Fruit fly (Drosophila melanogaster) whole organism, pupa: ENCODE measurements around the gene Vps8.

Experiments
- CG10348 ChIP-seq: fragments of 200-800 bp; sonication (Bioruptor generic); IDR thresholded peaks from 2 replicates; pipeline ENCODE4 v1.3.6; 2022; ENCODE audit warnings: missing biosample characterization, missing genetic modification characterization
- CG12605 ChIP-seq: fragments of 200-800 bp; sonication (Bioruptor generic); IDR thresholded peaks from 2 replicates; pipeline ENCODE4 v1.3.6; 2022; ENCODE audit warnings: missing biosample characterization, missing genetic modification characterization
- CG13204 ChIP-seq: fragments of 200-800 bp; sonication (Bioruptor generic); optimal IDR thresholded peaks from 2 replicates; lab custom pipeline; 2018; ENCODE audit warnings: missing biosample characterization, mild to moderate bottlenecking, missing genetic modification characterization, moderate library complexity
- CG14655 ChIP-seq: fragments of 200-800 bp; sonication (Bioruptor generic); optimal IDR thresholded peaks from 3 replicates; lab custom pipeline; 2017; ENCODE audit warnings: mild to moderate bottlenecking, missing biosample characterization, missing genetic modification reagents, missing genetic modification characterization
- CG15710 ChIP-seq: fragments of 200-800 bp; sonication (Bioruptor generic); optimal IDR thresholded peaks from 2 replicates; lab custom pipeline; 2018; ENCODE audit warnings: missing biosample characterization, mild to moderate bottlenecking, missing genetic modification characterization, moderate library complexity
- CG17806 ChIP-seq: fragments of 200-800 bp; sonication (Bioruptor generic); optimal IDR thresholded peaks from 2 replicates; lab custom pipeline; 2018; ENCODE audit warnings: missing biosample characterization, mild to moderate bottlenecking, missing genetic modification characterization, moderate library complexity
- CG32121 ChIP-seq: fragments of 200-800 bp; sonication (Bioruptor generic); IDR thresholded peaks from 2 replicates; pipeline ENCODE4 v1.3.6; 2022; ENCODE audit warnings: missing biosample characterization, missing genetic modification characterization
- CG34367 ChIP-seq: fragments of 200-800 bp; sonication (Bioruptor generic); optimal IDR thresholded peaks from 2 replicates; lab custom pipeline; 2018; ENCODE audit warnings: missing biosample characterization, mild to moderate bottlenecking, missing genetic modification characterization
- CG4496 ChIP-seq: fragments of 200-800 bp; sonication (Bioruptor generic); IDR thresholded peaks from 3 replicates; pipeline ENCODE4 v1.3.6; 2022; ENCODE audit warnings: missing biosample characterization, missing genetic modification characterization
- CG8159 ChIP-seq: fragments of 200-800 bp; sonication (Bioruptor generic); optimal IDR thresholded peaks from 3 replicates; lab custom pipeline; 2018; ENCODE audit warnings: missing biosample characterization, mild to moderate bottlenecking, missing genetic modification characterization, moderate library complexity
- CG8301 ChIP-seq: fragments of 200-800 bp; sonication (Bioruptor generic); optimal IDR thresholded peaks from 2 replicates; lab custom pipeline; 2018; ENCODE audit warnings: missing biosample characterization, mild to moderate bottlenecking, missing genetic modification characterization
- CG9948 ChIP-seq: fragments of 200-800 bp; sonication (Bioruptor generic); optimal IDR thresholded peaks from 2 replicates; lab custom pipeline; 2018; ENCODE audit warnings: missing biosample characterization, mild to moderate bottlenecking, missing genetic modification characterization, moderate library complexity
- EcR ChIP-seq: fragments of 200-800 bp; sonication (Bioruptor generic); optimal IDR thresholded peaks from 3 replicates; lab custom pipeline; 2019; ENCODE audit warnings: missing biosample characterization, missing genetic modification characterization, mild to moderate bottlenecking, moderate library complexity, missing genetic modification reagents
- Ets98B ChIP-seq: fragments of 200-800 bp; sonication (Bioruptor generic); IDR thresholded peaks from 2 replicates; pipeline ENCODE4 v1.3.6; 2022; ENCODE audit warnings: missing biosample characterization, missing genetic modification characterization
- Pif1A ChIP-seq: fragments of 200-800 bp; sonication (Bioruptor generic); optimal IDR thresholded peaks from 3 replicates; lab custom pipeline; 2016; ENCODE audit warnings: missing biosample characterization, missing genetic modification characterization
- Pif1B ChIP-seq: fragments of 200-800 bp; sonication (Bioruptor generic); optimal IDR thresholded peaks from 3 replicates; lab custom pipeline; 2016; ENCODE audit warnings: missing biosample characterization, missing genetic modification characterization
- Snoo ChIP-seq: fragments of 200-800 bp; sonication (Bioruptor generic); optimal IDR thresholded peaks from 3 replicates; lab custom pipeline; 2017; ENCODE audit warnings: missing biosample characterization, mild to moderate bottlenecking, missing genetic modification characterization, inconsistent platforms
- gl ChIP-seq: fragments of 200-800 bp; sonication (Bioruptor generic); optimal IDR thresholded peaks from 2 replicates; lab custom pipeline; 2018; ENCODE audit warnings: missing biosample characterization, mild to moderate bottlenecking, missing genetic modification characterization
- rn ChIP-seq: fragments of 200-800 bp; sonication (Bioruptor generic); IDR thresholded peaks from 2 replicates; pipeline ENCODE4 v1.3.6; 2022; ENCODE audit warnings: missing biosample characterization, missing genetic modification characterization

Vps8 gene

DNA sequence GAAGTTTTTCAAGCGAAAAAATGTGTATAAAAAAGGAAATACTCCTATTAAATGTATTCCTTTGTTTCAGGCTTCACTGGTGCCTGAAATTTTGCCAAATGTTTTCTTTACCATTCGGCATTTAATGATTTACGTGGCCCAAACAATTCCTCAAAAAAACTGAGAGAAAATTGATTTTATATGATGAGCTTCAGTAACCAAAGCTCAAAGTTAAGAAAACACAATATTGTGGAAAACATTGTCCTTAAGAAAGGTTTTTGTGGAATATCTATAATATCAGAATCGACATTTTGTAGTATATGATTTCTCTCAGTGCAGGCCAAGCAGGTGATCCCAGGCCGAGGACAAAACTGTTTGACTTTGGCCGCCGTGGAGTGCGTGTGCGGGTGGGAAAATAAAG lies 48.5 kb downstream of the Vps8 start:
- TF ChIP-seq CG10348 (GFP tag; lab: Robert Waterston, UW) (no peak), Pif1A (GFP tag; lab: Kevin White, UChicago) (peak; percentile 35), CG32121 (peak; percentile 24; the same call in 1 of the 2 replicates), CG15710 (tag; lab: Kevin White, UChicago) (peak; percentile 54), EcR (GFP tag; lab: Kevin White, UChicago) (no peak), CG17806 (tag; lab: Kevin White, UChicago) (peak; percentile 50), Snoo (tag; lab: Kevin White, UChicago) (peak; percentile 7), CG12605 (GFP tag; lab: Robert Waterston, UW) (no peak), CG34367 (tag; lab: Kevin White, UChicago) (peak; percentile 36), CG9948 (tag; lab: Kevin White, UChicago) (peak; percentile 63), CG14655 (GFP tag; lab: Kevin White, UChicago) (peak; percentile 40), Pif1B (no peak), gl (tag; lab: Kevin White, UChicago) (no peak), CG8159 (tag; lab: Kevin White, UChicago) (peak; percentile 55), CG8301 (tag; lab: Kevin White, UChicago) (peak; percentile 21)

DNA sequence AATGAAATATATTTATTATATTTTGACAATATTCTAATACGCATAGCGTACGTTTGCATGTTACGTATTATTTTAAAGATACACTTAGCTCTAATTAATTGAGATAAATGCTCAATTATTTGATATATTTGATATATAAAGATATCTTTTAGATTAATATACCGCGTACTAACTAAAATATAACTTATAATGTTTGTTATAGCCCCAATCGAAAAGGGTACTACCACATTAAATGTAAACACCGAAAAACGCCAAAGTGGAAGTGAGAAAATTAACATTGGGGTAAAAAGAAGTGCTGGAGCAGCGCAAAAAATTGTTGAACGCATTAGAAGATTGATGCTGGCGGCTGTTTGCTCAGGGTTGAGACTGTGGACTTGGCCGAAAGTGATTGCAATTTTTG lies 51.9 kb downstream of the Vps8 start:
- TF ChIP-seq Snoo (tag; lab: Kevin White, UChicago) (no peak), CG8301 (tag; lab: Kevin White, UChicago) (no peak), CG9948 (tag; lab: Kevin White, UChicago) (no peak), rn (no peak), CG32121 (no peak), CG15710 (tag; lab: Kevin White, UChicago) (no peak), Ets98B (GFP tag; lab: Robert Waterston, UW) (no peak), CG4496 (GFP tag; lab: Robert Waterston, UW) (no peak), EcR (GFP tag; lab: Kevin White, UChicago) (no peak), Pif1A (GFP tag; lab: Kevin White, UChicago) (no peak), CG34367 (tag; lab: Kevin White, UChicago) (no peak), CG13204 (GFP tag; lab: Kevin White, UChicago) (no peak), CG10348 (GFP tag; lab: Robert Waterston, UW) (no peak), Pif1B (no peak)
